Worm (Caenorhabditis elegans) whole organism, L3 larva: ENCODE results near the gene immt-1.

Source experiments
- R02D3.7 ChIP-seq: fragments of 150-350 bp; optimal IDR thresholded peaks from 2 replicates; lab custom pipeline; 2014; ENCODE audit warnings: missing biosample characterization, missing genetic modification characterization
- ceh-9 ChIP-seq: sonication (generic microtip); optimal IDR thresholded peaks from 2 replicates; lab custom pipeline; 2018; ENCODE audit warnings: missing biosample characterization, missing genetic modification characterization
- lsy-12 ChIP-seq: sonication (generic microtip); optimal IDR thresholded peaks from 2 replicates; lab custom pipeline; 2016; ENCODE audit warnings: mild to moderate bottlenecking, missing genetic modification characterization, missing compliant biosample characterization
- nhr-237 ChIP-seq: fragments of 150-350 bp; optimal IDR thresholded peaks from 2 replicates; lab custom pipeline; 2014; ENCODE audit warnings: missing biosample characterization, missing genetic modification characterization
- nhr-76 ChIP-seq: fragments of 150-350 bp; sonication (generic microtip); optimal IDR thresholded peaks from 5 replicates; lab custom pipeline; 2014; ENCODE audit warnings: missing biosample characterization, missing genetic modification characterization
- pha-4 ChIP-seq: fragments of 150-350 bp; optimal IDR thresholded peaks from 2 replicates; lab custom pipeline; 2014; ENCODE audit warnings: missing biosample characterization, missing genetic modification reagents, missing genetic modification characterization

DNA sequence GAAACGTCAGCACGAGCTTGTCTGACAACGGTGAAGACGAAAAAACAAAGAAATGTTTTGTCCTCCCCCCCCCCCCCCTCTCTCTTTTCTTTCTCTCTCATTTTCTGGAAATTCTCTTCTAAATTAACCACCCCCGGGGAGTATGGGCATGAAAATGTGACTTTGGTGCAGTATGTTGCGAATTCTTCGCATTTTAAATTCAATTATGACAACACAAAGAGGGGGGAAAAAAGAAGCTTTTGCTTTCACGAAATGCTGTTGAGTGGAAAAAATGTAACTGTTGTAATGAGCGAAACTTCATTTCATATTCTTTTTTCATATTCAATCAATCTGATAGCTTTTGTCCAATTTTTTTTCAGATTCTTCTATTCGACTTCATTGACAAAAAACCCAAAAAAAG is 32.6 kb downstream of the immt-1 start:
- TF ChIP-seq R02D3.7 (tag; lab: Kevin White, UChicago) = no peak
- no peak for TF ChIP-seq pha-4 (tag; lab: Kevin White, UChicago)
- no peak for TF ChIP-seq nhr-237 (tag; lab: Kevin White, UChicago)
- no peak for TF ChIP-seq lsy-12 (tag; lab: Kevin White, UChicago)
- TF ChIP-seq nhr-76 = no peak
- TF ChIP-seq ceh-9 = no peak
